Worm (Caenorhabditis elegans): ENCODE results near the gene F41B4.3.

- no peak for TF ChIP-seq rnt-1 (tag; optimal IDR thresholded peaks at IDR 0.05)
- no peak for TF ChIP-seq efl-1 (optimal IDR thresholded peaks at IDR 0.05)
- TF ChIP-seq efl-1 (GFP tag; optimal IDR thresholded peaks at IDR 0.05 in 1 of 2) = no peak
- no peak for TF ChIP-seq lin-14 (GFP tag; optimal IDR thresholded peaks at IDR 0.05)
Measured at ce11 chrX:6813025-6813424, 22.9 kb downstream of the F41B4.3 start.

All from whole organism, L1 larva.